Worm (Caenorhabditis elegans): ENCODE measurements around the gene ZK1307.1.

DNA sequence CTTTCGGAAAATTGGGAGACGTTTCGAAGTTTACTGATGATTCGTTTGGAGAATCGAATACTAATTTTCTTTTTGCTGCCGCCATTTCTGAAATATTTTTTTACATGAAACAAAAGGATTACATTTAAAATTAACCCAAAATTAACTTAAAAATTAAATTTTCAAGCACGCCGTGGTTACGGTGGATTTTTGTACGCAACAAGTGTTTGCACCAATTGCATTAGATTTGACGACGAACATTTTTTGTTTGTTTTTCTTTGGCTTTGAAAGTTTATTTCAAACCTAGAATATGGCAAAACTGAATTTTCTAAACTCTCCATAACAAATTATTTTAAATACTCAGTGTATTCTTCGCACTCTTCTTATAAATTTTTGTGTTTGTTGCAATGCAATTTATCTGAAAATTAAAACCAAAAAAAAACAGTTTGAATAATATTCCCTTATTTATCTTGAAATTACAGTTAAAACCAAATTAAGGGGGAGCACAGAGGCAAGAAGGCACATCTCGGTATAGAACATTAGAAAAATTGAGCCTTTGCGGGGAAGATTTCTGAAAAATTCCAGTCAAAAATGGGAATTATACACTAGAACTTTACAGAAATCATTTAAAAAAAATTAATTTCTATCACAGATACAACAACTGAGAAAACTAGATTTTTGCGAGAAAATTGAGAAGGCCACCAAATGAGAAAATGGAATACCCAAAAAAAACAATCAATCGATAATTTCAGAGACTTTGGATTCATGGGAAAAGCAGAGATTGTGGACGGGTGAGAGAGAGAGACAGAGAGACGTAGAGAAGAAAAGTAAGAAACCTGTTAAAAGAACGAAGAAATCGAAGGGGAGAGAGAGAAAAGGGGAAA, 38.1 kb downstream of the ZK1307.1 start, which contains the start of gene hal-3:
- TF ChIP-seq lin-13 (GFP tag; optimal IDR thresholded peaks at IDR 0.05) (no peak), ceh-82 (tag; optimal IDR thresholded peaks at IDR 0.05) (no peak), dmd-6 (GFP tag; IDR thresholded peaks at IDR 0.05) (no peak; the same call in 1 of the 2 replicates), zfp-2 (tag; optimal IDR thresholded peaks at IDR 0.05) (no peak), tra-1 (GFP tag; IDR thresholded peaks at IDR 0.05) (no peak), ztf-11 (tag; optimal IDR thresholded peaks at IDR 0.05) (no peak), ceh-20 (GFP tag; IDR thresholded peaks at IDR 0.05) (no peak), daf-19 (GFP tag; conservative IDR thresholded peaks at IDR 0.05) (no peak), unc-62 (GFP tag; optimal IDR thresholded peaks at IDR 0.05 in 1 of 2) (peak in 1 of 2 experiments; percentile 81), unc-62 (tag; optimal IDR thresholded peaks at IDR 0.05) (no peak), hmg-1.1 (GFP tag; IDR thresholded peaks at IDR 0.05) (peak; percentile 14; the same call in 1 of the 2 replicates), mdl-1 (tag; optimal IDR thresholded peaks at IDR 0.05) (no peak), unc-130 (GFP tag; optimal IDR thresholded peaks at IDR 0.05) (no peak), mep-1 (tag; optimal IDR thresholded peaks at IDR 0.05) (peak; percentile 31), daf-12 (tag; optimal IDR thresholded peaks at IDR 0.05) (no peak)
